Worm (Caenorhabditis elegans) whole organism, L4/young adult: Measurements from ENCODE around the gene srlf-27.

Experiments
- W03F9.2 ChIP-seq: fragments of 150-350 bp; optimal IDR thresholded peaks from 2 replicates; lab custom pipeline; 2014; ENCODE audit warnings: missing biosample characterization, missing genetic modification characterization
- dao-5 ChIP-seq: sonication (generic microtip); optimal IDR thresholded peaks from 2 replicates; lab custom pipeline; 2016; ENCODE audit warnings: missing genotype, missing genetic modification characterization, moderate library complexity, missing compliant biosample characterization

- TF ChIP-seq W03F9.2 (tag; lab: Kevin White, UChicago) (no peak), dao-5 (tag; lab: Kevin White, UChicago) (no peak)
Observed at ce11 chrIV:14599321-14599720, 38.2 kb upstream of the srlf-27 start.
